Fruit fly (Drosophila melanogaster): ENCODE data around the gene CG6592.
A peak's percentile ranks its signal among the peaks of the same experiment; 100 is the strongest.

Gene CG6592

DNA sequence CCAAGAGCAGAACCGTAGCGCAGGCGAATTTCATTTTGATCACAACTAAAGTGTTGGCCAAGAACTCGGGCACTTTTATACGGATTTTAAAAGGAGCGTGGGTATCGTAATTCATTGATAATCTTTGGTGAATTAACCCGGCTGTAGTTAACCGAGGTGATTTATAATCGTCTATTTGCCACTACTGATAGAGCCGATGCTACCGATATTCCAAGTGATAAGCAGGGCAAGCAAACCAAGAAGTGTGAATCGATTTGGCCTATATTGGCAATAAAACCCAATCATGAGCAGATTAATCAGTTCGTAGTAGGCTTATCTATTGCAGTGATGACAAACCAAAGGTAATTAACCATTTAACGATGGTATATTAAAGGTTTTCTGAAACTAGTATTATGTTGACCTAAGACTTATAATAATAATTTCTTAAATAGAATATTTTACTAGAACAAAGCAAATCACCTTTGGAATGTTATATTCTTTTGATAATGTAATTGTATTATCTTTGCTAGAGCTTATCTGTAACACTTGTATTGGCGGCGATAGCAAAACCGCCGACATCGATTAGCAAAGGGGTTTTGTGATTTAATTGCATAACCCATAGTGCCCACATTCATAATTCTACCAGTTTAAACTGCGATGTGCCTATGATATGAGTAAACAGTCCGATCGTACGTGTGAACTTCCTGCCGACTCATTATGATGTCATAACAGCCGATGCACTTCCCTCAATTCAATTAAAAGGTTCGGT, 3.6 kb downstream of the CG6592 start, which contains the start of gene CG10472:
CG10472 (minus strand) TSS at position 51 of the 748 bp plus-strand sequence.
- TF ChIP-seq CG33017 (tag; optimal IDR thresholded peaks at IDR 0.05) (no peak), pad (GFP tag; optimal IDR thresholded peaks at IDR 0.05) (no peak), cic (GFP tag; optimal IDR thresholded peaks at IDR 0.05) (peak; percentile 82), kay (GFP tag; ENCODE audit: borderline replicate concordance) (peak; percentile 76), Mnt (GFP tag; optimal IDR thresholded peaks at IDR 0.05) (no peak), CG12768 (GFP tag; optimal IDR thresholded peaks at IDR 0.05) (peak; percentile 13)

DNA sequence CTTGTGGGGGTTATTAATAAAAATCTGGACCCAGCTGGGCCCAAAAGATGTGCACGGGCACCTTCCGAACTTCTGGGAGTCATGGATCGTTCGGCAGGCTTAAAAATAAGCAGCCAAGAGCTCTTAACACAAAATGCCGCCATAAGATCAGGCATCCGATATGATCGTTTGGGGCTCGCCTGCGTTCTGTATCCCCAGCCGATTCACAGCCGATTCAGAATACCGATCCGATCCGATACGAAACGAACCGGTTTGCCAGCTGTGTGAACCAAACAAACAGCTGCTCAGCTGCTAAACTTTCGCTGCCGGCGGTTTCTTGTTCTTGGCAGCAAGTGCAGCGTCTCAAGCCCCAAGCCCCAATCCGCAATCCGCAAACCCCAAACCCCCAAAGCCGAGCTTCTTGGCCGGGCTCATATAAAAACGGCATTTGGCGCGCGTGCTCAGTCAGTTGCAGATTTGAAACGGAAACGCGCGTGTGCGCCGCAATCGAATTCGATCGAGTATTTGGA, 6.5 kb downstream of the CG6592 start, which contains the start of gene CG42269:
CG42269 (plus strand) TSS at position 416 of the 509 bp plus-strand sequence.
- TF ChIP-seq ovo (GFP tag; optimal IDR thresholded peaks at IDR 0.05) (no peak), pad (GFP tag; optimal IDR thresholded peaks at IDR 0.05) (no peak), CG14711 (tag; optimal IDR thresholded peaks at IDR 0.05) (no peak), Crg-1 (GFP tag; optimal IDR thresholded peaks at IDR 0.05) (no peak), cnc (optimal IDR thresholded peaks at IDR 0.05) (no peak), cic (GFP tag; optimal IDR thresholded peaks at IDR 0.05) (no peak), CG11617 (GFP tag; optimal IDR thresholded peaks at IDR 0.05) (no peak), CG5204 (GFP tag; optimal IDR thresholded peaks at IDR 0.05) (no peak), kay (GFP tag; ENCODE audit: borderline replicate concordance) (no peak), tj (GFP tag; optimal IDR thresholded peaks at IDR 0.05) (no peak), toe (GFP tag; optimal IDR thresholded peaks at IDR 0.05) (no peak), CG33017 (tag; optimal IDR thresholded peaks at IDR 0.05) (no peak)

DNA sequence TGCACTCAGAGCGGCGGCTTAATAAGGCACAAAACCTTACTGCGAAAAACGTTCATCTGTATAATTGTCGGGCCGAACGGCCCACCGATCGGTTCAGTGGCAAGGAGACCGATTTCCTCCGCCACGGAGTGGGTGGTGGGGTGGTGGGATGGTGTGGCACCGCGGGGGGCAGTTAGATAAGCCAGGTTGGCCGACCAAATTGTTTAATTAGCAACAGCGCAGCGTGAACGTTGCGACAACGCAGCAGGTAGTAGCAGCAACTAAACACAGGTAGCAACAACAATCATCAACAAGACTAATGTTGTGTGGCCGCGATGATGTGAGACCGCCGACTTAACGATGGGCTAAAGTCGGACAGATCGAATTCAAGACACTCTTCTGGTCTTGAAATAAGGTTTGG, 8.7 kb downstream of the CG6592 start:
- no peak for TF ChIP-seq Hr96 (GFP tag; optimal IDR thresholded peaks at IDR 0.05)

DNA sequence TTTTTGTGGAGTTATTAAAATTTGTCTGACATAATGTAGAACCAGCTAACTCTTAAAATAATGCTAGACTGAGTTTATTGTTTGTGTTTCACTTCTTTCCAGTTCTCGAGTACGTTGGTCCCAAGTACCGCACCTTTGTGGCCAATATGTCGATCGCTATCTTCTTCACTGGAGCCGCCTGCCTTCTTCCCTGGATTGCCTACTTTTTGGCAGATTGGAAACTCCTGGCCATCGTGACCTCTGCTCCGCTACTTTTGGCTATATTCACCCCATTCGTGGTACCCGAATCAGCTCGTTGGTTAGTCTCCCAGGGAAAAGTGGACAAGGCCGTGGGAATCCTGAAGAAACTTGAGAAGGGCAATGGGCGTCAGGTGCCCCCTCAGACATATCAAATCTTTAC, 10.7 kb downstream of the CG6592 start:
- no peak for TF ChIP-seq cnc (optimal IDR thresholded peaks at IDR 0.05)

DNA sequence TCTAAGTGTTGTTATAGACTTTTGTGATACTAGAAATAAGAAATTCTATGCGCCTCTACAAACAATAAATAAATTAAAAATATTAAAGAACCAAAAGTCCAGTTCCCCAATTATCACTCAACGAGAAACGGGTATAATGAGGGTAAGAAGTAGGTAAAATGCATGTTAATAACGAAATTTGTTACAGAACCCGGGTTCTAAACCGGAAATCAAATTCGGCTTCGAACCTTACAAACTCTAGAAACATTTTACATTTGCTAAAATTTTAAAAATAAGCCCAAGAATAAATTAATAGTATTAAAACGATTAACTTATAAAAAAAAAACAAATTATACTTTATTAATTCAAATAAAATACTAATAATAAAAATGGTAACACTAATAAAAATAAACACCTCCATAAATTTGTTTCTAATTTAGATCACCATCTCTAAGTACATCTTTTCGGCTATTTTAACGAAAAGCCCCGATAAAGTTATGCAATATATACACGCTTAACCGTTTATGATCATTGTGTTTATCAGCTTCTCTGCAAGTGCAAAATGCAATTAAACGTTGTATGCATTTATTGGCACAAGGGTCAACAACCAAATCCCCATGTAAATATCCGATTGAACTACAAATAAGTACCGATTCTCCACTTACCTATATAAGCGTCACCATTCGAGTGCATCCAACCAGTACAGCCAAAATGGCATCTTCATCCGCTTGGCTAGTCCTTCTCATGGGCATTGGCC, 12.2 kb downstream of the CG6592 start, which contains the start of gene CG6602:
CG6602 (plus strand) TSS at position 686 of the 736 bp plus-strand sequence.
- TF ChIP-seq CG7101 (tag; optimal IDR thresholded peaks at IDR 0.05) (peak; percentile 34), cnc (optimal IDR thresholded peaks at IDR 0.05) (no peak), CG33017 (tag; optimal IDR thresholded peaks at IDR 0.05) (no peak), CG11617 (GFP tag; optimal IDR thresholded peaks at IDR 0.05) (peak; percentile 2), kay (GFP tag; ENCODE audit: borderline replicate concordance) (peak; percentile 17), CG5204 (GFP tag; optimal IDR thresholded peaks at IDR 0.05) (no peak), Mnt (GFP tag; optimal IDR thresholded peaks at IDR 0.05) (peak; percentile 20), Hr96 (GFP tag; optimal IDR thresholded peaks at IDR 0.05) (peak; percentile 33), pad (GFP tag; optimal IDR thresholded peaks at IDR 0.05) (peak; percentile 30), CG7045 (GFP tag; optimal IDR thresholded peaks at IDR 0.05) (peak; percentile 67), toe (GFP tag; optimal IDR thresholded peaks at IDR 0.05) (no peak), CG12768 (GFP tag; optimal IDR thresholded peaks at IDR 0.05) (no peak), Clk (GFP tag; optimal IDR thresholded peaks at IDR 0.05) (no peak), ovo (GFP tag; optimal IDR thresholded peaks at IDR 0.05) (no peak), tj (GFP tag; optimal IDR thresholded peaks at IDR 0.05) (no peak), Crg-1 (GFP tag; optimal IDR thresholded peaks at IDR 0.05) (no peak), bab1 (GFP tag; optimal IDR thresholded peaks at IDR 0.05) (peak; percentile 43), CG14711 (tag; optimal IDR thresholded peaks at IDR 0.05) (peak; percentile 26), CG1620 (GFP tag; optimal IDR thresholded peaks at IDR 0.05) (peak; percentile 37), cic (GFP tag; optimal IDR thresholded peaks at IDR 0.05) (no peak)

DNA sequence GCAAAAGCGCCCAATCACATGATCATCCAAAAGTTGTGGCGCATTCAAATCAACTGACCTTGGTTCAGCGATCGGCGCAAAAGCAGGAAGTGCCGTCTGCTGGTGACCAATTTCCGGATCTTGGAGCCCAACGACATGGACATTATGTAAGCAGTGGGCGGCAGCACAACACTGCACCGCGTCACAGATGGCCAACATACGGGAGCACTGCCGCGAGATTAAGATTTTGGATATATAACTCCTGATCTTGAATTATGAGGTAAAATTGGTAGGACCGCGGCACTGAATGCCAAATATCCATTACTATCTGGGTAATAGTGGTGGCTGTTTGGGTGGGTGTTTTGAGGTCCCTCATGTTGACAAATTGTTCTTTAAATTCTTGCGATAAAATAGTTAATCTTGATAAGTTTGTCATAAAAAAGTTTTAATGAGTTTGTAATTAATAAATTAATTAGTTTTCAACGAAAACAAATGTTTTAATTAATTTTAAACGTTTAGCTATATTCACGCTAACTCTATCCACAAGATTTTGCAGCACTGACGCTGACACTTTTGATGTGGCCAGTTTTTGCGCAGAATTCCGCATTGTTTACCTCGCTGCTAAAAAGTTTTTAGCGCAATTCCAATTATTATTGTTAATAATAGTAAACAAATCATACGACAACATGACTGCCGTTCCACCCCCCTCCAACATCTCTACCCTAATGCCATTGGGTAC, 15.7 kb downstream of the CG6592 start, which contains the start of the genes CG13295 and CG6610:
CG13295 (minus strand) TSS at position 271 of the 718 bp plus-strand sequence.
CG6610 (plus strand) TSS at position 562 of the 718 bp plus-strand sequence.
- TF ChIP-seq cnc (optimal IDR thresholded peaks at IDR 0.05) (no peak), bab1 (GFP tag; optimal IDR thresholded peaks at IDR 0.05) (peak; percentile 54), CG7101 (tag; optimal IDR thresholded peaks at IDR 0.05) (peak; percentile 56), CG33017 (tag; optimal IDR thresholded peaks at IDR 0.05) (peak; percentile 10), Hr96 (GFP tag; optimal IDR thresholded peaks at IDR 0.05) (peak; percentile 71), cic (GFP tag; optimal IDR thresholded peaks at IDR 0.05) (peak; percentile 1), CG12768 (GFP tag; optimal IDR thresholded peaks at IDR 0.05) (peak; percentile 24), CG5204 (GFP tag; optimal IDR thresholded peaks at IDR 0.05) (peak; percentile 49), pad (GFP tag; optimal IDR thresholded peaks at IDR 0.05) (peak; percentile 25), Mnt (GFP tag; optimal IDR thresholded peaks at IDR 0.05) (peak; percentile 46), tj (GFP tag; optimal IDR thresholded peaks at IDR 0.05) (no peak), CG1620 (GFP tag; optimal IDR thresholded peaks at IDR 0.05) (peak; percentile 63), Crg-1 (GFP tag; optimal IDR thresholded peaks at IDR 0.05) (peak; percentile 52), CG14711 (tag; optimal IDR thresholded peaks at IDR 0.05) (peak; percentile 23), toe (GFP tag; optimal IDR thresholded peaks at IDR 0.05) (peak; percentile 73), CG11617 (GFP tag; optimal IDR thresholded peaks at IDR 0.05) (peak; percentile 32), kay (GFP tag; ENCODE audit: borderline replicate concordance) (no peak), Clk (GFP tag; optimal IDR thresholded peaks at IDR 0.05) (peak; percentile 40), CG7045 (GFP tag; optimal IDR thresholded peaks at IDR 0.05) (peak; percentile 46), ovo (GFP tag; optimal IDR thresholded peaks at IDR 0.05) (no peak)

Data from whole organism, adult.